Fruit fly (Drosophila melanogaster) Kc167 (cell line): ENCODE data around the gene CG3108.

Experiments used
- Myc ChIP-seq: fragments of >200 bp; optimal IDR thresholded peaks from 2 replicates; lab custom pipeline; 2017; ENCODE audit warnings: missing external identifiers
- Sin3A ChIP-seq: fragments of >200 bp; optimal IDR thresholded peaks from 2 replicates; lab custom pipeline; 2018; ENCODE audit warnings: missing external identifiers
- h ChIP-seq: fragments of >200 bp; optimal IDR thresholded peaks from 3 replicates; lab custom pipeline; 2018; ENCODE audit warnings: missing external identifiers
- insv ChIP-seq: fragments of >200 bp; optimal IDR thresholded peaks from 3 replicates; lab custom pipeline; 2018; ENCODE audit warnings: missing external identifiers
- psq ChIP-seq: fragments of >200 bp; optimal IDR thresholded peaks from 2 replicates; lab custom pipeline; 2017; ENCODE audit warnings: missing external identifiers
- ttk ChIP-seq: sonication (Bioruptor generic); optimal IDR thresholded peaks from 2 replicates; lab custom pipeline; 2017; ENCODE audit warnings: missing external identifiers

DNA sequence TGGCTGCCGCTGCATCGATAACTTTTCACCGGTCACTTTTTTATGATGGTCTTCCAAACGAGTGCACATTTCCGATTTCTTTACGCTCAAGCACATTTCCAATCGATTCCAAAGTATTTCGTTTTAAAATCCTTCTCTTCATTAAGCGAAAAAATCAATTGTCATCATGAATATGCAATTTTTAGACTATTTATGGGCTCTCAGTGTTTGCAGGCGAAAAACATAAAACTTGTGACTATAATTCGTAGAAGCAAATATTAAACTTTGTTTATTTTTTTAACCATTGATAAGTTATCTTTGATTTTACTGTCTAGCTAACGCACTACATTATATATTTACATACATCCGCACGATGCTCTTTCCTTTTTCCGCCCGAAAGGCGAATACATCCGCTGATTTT is 27.2 kb upstream of the CG3108 start, which contains the start of gene Prosbeta2R1:
- TF ChIP-seq Myc (no peak), ttk (lab: Kevin White, UChicago) (no peak), Sin3A (lab: Kevin White, UChicago) (no peak), psq (lab: Kevin White, UChicago) (no peak), insv (lab: Kevin White, UChicago) (no peak), h (no peak)
